Worm (Caenorhabditis elegans) whole organism, mixed stage, embryonic: ENCODE measurements around the gene mrpl-12.

Source experiments
- bed-3 ChIP-seq: fragments of 200-800 bp; sonication (Bioruptor generic); optimal IDR thresholded peaks from 3 replicates; lab custom pipeline; 2018; ENCODE audit warnings: mild to moderate bottlenecking, missing genetic modification characterization, moderate library complexity, missing compliant biosample characterization
- ceh-39 ChIP-seq: fragments of 150-350 bp; optimal IDR thresholded peaks from 2 replicates; lab custom pipeline; 2014; ENCODE audit warnings: missing biosample characterization, missing genetic modification characterization
- ceh-83 ChIP-seq: fragments of 200-800 bp; sonication (Bioruptor generic); optimal IDR thresholded peaks from 2 replicates; lab custom pipeline; 2018; ENCODE audit warnings: mild to moderate bottlenecking, missing genetic modification characterization, missing compliant biosample characterization
- elt-3 ChIP-seq: fragments of 150-350 bp; optimal IDR thresholded peaks from 2 replicates; lab custom pipeline; 2014; ENCODE audit warnings: missing biosample characterization, missing genetic modification characterization
- flh-1 ChIP-seq: fragments of 200-800 bp; sonication (Bioruptor generic); optimal IDR thresholded peaks from 2 replicates; lab custom pipeline; 2018; ENCODE audit warnings: mild to moderate bottlenecking, missing genetic modification characterization, moderate library complexity, missing compliant biosample characterization
- ham-2 ChIP-seq: fragments of 200-800 bp; sonication (Bioruptor generic); optimal IDR thresholded peaks from 2 replicates; lab custom pipeline; 2018; ENCODE audit warnings: mild to moderate bottlenecking, missing genetic modification characterization, missing compliant biosample characterization
- hlh-1 ChIP-seq: fragments of 150-350 bp; optimal IDR thresholded peaks from 2 replicates; lab custom pipeline; 2014; ENCODE audit warnings: missing biosample characterization, missing genetic modification reagents, missing genetic modification characterization
- lin-13 ChIP-seq: fragments of 150-350 bp; optimal IDR thresholded peaks from 2 replicates; lab custom pipeline; 2014; ENCODE audit warnings: missing biosample characterization, missing genetic modification characterization
- lin-32 ChIP-seq: fragments of 200-800 bp; sonication (Bioruptor generic); optimal IDR thresholded peaks from 2 replicates; lab custom pipeline; 2018; ENCODE audit warnings: mild to moderate bottlenecking, missing genetic modification characterization, missing compliant biosample characterization
- lsy-2 ChIP-seq: fragments of 150-350 bp; optimal IDR thresholded peaks from 2 replicates; lab custom pipeline; 2014; ENCODE audit warnings: missing biosample characterization, missing genetic modification characterization
- mab-5 ChIP-seq: fragments of 150-350 bp; optimal IDR thresholded peaks from 2 replicates; lab custom pipeline; 2014; ENCODE audit warnings: missing biosample characterization, missing genetic modification characterization
- mls-2 ChIP-seq: sonication (generic microtip); optimal IDR thresholded peaks from 2 replicates; lab custom pipeline; 2016; ENCODE audit warnings: mild to moderate bottlenecking, missing genetic modification characterization, moderate library complexity, missing compliant biosample characterization
- nhr-12 ChIP-seq: fragments of 150-350 bp; optimal IDR thresholded peaks from 2 replicates; lab custom pipeline; 2014; ENCODE audit warnings: missing biosample characterization, missing genetic modification characterization
- nhr-2 ChIP-seq: fragments of 150-350 bp; optimal IDR thresholded peaks from 2 replicates; lab custom pipeline; 2014; ENCODE audit warnings: missing biosample characterization, missing genetic modification characterization
- nhr-28 ChIP-seq: fragments of 150-350 bp; optimal IDR thresholded peaks from 2 replicates; lab custom pipeline; 2014; ENCODE audit warnings: missing biosample characterization, missing genetic modification characterization
- nhr-76 ChIP-seq: sonication (generic microtip); optimal IDR thresholded peaks from 2 replicates; lab custom pipeline; 2017; ENCODE audit warnings: missing biosample characterization, missing genetic modification characterization
- pha-4 ChIP-seq: fragments of 150-350 bp; optimal IDR thresholded peaks from 2 replicates; lab custom pipeline; 2018; ENCODE audit warnings: missing biosample characterization, missing genetic modification reagents, missing genetic modification characterization
- snpc-4 ChIP-seq: fragments of 150-350 bp; optimal IDR thresholded peaks from 2 replicates; lab custom pipeline; 2014; ENCODE audit warnings: missing biosample characterization, missing genetic modification characterization
- sptf-1 ChIP-seq: sonication (generic microtip); optimal IDR thresholded peaks from 2 replicates; lab custom pipeline; 2017; ENCODE audit warnings: mild to moderate bottlenecking, missing genetic modification characterization, moderate library complexity, missing compliant biosample characterization
- tbx-8 ChIP-seq: fragments of 200-800 bp; sonication (Bioruptor generic); optimal IDR thresholded peaks from 2 replicates; lab custom pipeline; 2018; ENCODE audit warnings: mild to moderate bottlenecking, missing genetic modification characterization, moderate library complexity, missing compliant biosample characterization
- unc-39 ChIP-seq: fragments of 150-350 bp; optimal IDR thresholded peaks from 2 replicates; lab custom pipeline; 2014; ENCODE audit warnings: missing biosample characterization, missing genetic modification characterization

mrpl-12 gene

ce11 chrIII:10754379-10754778 is 46.8 kb downstream of the mrpl-12 start:
- TF ChIP-seq lin-13 (tag; lab: Kevin White, UChicago) (no peak), snpc-4 (no peak), tbx-8 (no peak), nhr-76 (tag; lab: Kevin White, UChicago) (no peak), elt-3 (tag; lab: Kevin White, UChicago) (no peak), lin-32 (GFP tag; lab: Kevin White, UChicago) (no peak), sptf-1 (no peak), flh-1 (no peak), bed-3 (GFP tag; lab: Kevin White, UChicago) (no peak)

ce11 chrIII:10755480-10756066 is 48.0 kb downstream of the mrpl-12 start, which contains the start of gene hpl-2:
hpl-2 (minus strand) TSS chrIII:10755530.
- TF ChIP-seq elt-3 (tag; lab: Kevin White, UChicago) (no peak), tbx-8 (no peak)

ce11 chrIII:10757540-10757939 is 50.0 kb downstream of the mrpl-12 start, which contains the start of gene rnf-113:
rnf-113 (minus strand) TSS chrIII:10757640.
- TF ChIP-seq snpc-4 (no peak), pha-4 (tag; lab: Kevin White, UChicago) (no peak), unc-39 (no peak), lsy-2 (tag; lab: Kevin White, UChicago) (no peak), hlh-1 (tag; lab: Kevin White, UChicago) (no peak), nhr-76 (tag; lab: Kevin White, UChicago) (no peak), mls-2 (tag; lab: Kevin White, UChicago) (no peak), lin-32 (GFP tag; lab: Kevin White, UChicago) (no peak), nhr-28 (tag; lab: Kevin White, UChicago) (no peak), ham-2 (GFP tag; lab: Kevin White, UChicago) (no peak), ceh-39 (tag; lab: Kevin White, UChicago) (no peak), mab-5 (tag; lab: Kevin White, UChicago) (no peak), nhr-12 (tag; lab: Kevin White, UChicago) (no peak), sptf-1 (no peak), ceh-83 (GFP tag; lab: Kevin White, UChicago) (no peak), nhr-2 (tag; lab: Kevin White, UChicago) (no peak)
- TF ChIP-seq, all 35 proteins: peak for 0
